Worm (Caenorhabditis elegans) whole organism, L2 larva: ENCODE data around the gene tbc-16.

Source experiments
- aly-2 ChIP-seq: fragments of 150-350 bp; optimal IDR thresholded peaks from 2 replicates; lab custom pipeline; 2014; ENCODE audit warnings: missing biosample characterization, missing genetic modification characterization
- fos-1 ChIP-seq: fragments of 150-350 bp; optimal IDR thresholded peaks from 2 replicates; lab custom pipeline; 2014; ENCODE audit warnings: missing biosample characterization, missing genetic modification characterization
- nhr-11 ChIP-seq: fragments of 150-350 bp; optimal IDR thresholded peaks from 2 replicates; lab custom pipeline; 2014; ENCODE audit warnings: missing biosample characterization, missing genetic modification characterization
- nhr-25 ChIP-seq: fragments of 150-350 bp; sonication (generic microtip); optimal IDR thresholded peaks from 3 replicates; lab custom pipeline; 2014; ENCODE audit warnings: missing biosample characterization, missing genetic modification characterization
- nhr-77 ChIP-seq: fragments of 150-350 bp; optimal IDR thresholded peaks from 2 replicates; lab custom pipeline; 2014; ENCODE audit warnings: missing biosample characterization, missing genetic modification characterization
- unc-62 ChIP-seq: fragments of 150-350 bp; optimal IDR thresholded peaks from 2 replicates; lab custom pipeline; 2014; ENCODE audit warnings: missing biosample characterization, missing genetic modification reagents, missing genetic modification characterization
- ztf-4 ChIP-seq: fragments of 150-350 bp; optimal IDR thresholded peaks from 2 replicates; lab custom pipeline; 2014; ENCODE audit warnings: missing biosample characterization, missing genetic modification characterization

DNA sequence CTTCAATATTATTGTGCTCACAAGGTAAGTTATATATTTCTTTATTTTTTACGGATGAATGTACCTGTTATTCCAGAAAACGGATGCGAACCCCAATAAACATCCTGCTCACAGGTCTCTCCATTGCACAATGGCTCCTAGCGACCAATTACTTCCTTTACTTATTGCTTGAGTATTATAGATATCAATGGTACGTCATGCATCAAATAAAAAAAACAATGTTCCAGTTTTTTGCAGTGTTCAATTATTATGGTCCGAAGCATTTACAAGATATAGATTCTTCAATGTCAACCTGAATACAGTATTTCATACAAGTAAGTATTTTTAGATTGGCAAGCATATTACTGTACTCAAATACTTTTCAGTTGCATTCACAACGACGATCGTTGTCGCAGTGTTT, 35.8 kb downstream of the tbc-16 start:
- no peak for TF ChIP-seq nhr-11 (tag; lab: Kevin White, UChicago)
- TF ChIP-seq fos-1 (tag; lab: Kevin White, UChicago) = no peak
- TF ChIP-seq aly-2 (tag; lab: Kevin White, UChicago) = no peak
- TF ChIP-seq nhr-77 (tag; lab: Kevin White, UChicago) = no peak
- no peak for TF ChIP-seq unc-62
- TF ChIP-seq nhr-25 (tag; lab: Kevin White, UChicago) = no peak
- TF ChIP-seq ztf-4 (tag; lab: Kevin White, UChicago) = no peak
